Fruit fly (Drosophila melanogaster) whole organism, wandering third instar larva: Measurements from ENCODE around the gene CG43052.

Experiments used
- Dif ChIP-seq: fragments of 200-275, 200-300 bp; sonication (Bioruptor generic); optimal IDR thresholded peaks from 2 replicates; lab custom pipeline; 2018; ENCODE audit warnings: missing biosample characterization, missing genetic modification characterization; ENCODE audit not compliant: partially characterized antibody
- HLH106 ChIP-seq: fragments of 200-800 bp; optimal IDR thresholded peaks from 3 replicates; lab custom pipeline; 2019; ENCODE audit warnings: missing biosample characterization, mild to moderate bottlenecking, missing genetic modification characterization, moderate library complexity
- Jra ChIP-seq: sonication (Bioruptor generic); optimal IDR thresholded peaks from 2 replicates; lab custom pipeline; 2016; ENCODE audit warnings: missing biosample characterization, missing genetic modification characterization
- N ChIP-seq: fragments of >200 bp; optimal IDR thresholded peaks from 2 replicates; lab custom pipeline; 2018; ENCODE audit warnings: missing biosample characterization, missing external identifiers, missing genetic modification characterization
- OdsH ChIP-seq: fragments of 200-800 bp; sonication (Bioruptor generic); optimal IDR thresholded peaks from 2 replicates; lab custom pipeline; 2016; ENCODE audit warnings: missing biosample characterization, mild to moderate bottlenecking, missing genetic modification characterization
- Rel ChIP-seq, 2 experiments: fragments of 200-800 bp; sonication (Bioruptor generic) in 1 of 2; optimal IDR thresholded peaks; 2 replicates in 1 of 2; 3 replicates in 1 of 2; lab custom pipeline; 2016 to 2019; ENCODE audit warnings: mild to moderate bottlenecking in 2 of 2, missing biosample characterization in 2 of 2, missing genetic modification characterization in 2 of 2, moderate library complexity in 1 of 2
- Sp1 ChIP-seq: fragments of 200-800 bp; sonication (Bioruptor generic); optimal IDR thresholded peaks from 3 replicates; lab custom pipeline; 2019; ENCODE audit warnings: missing biosample characterization, mild to moderate bottlenecking, missing genetic modification characterization, moderate library complexity
- br ChIP-seq: fragments of 200-800 bp; sonication (Bioruptor generic); optimal IDR thresholded peaks from 2 replicates; lab custom pipeline; 2016; ENCODE audit warnings: missing biosample characterization, missing genetic modification characterization
- dmrt93B ChIP-seq: fragments of 200-800 bp; sonication (Bioruptor generic); optimal IDR thresholded peaks from 2 replicates; lab custom pipeline; 2018; ENCODE audit warnings: missing biosample characterization, mild to moderate bottlenecking, missing genetic modification characterization
- ey ChIP-seq: fragments of 200-800 bp; sonication (Bioruptor generic); optimal IDR thresholded peaks from 2 replicates; lab custom pipeline; 2016; ENCODE audit warnings: missing biosample characterization, missing genetic modification characterization
- foxo ChIP-seq, 2 experiments: fragments of 200-800 bp; sonication (Bioruptor generic); optimal IDR thresholded peaks; 2 replicates in 1 of 2; 3 replicates in 1 of 2; lab custom pipeline; 2016 to 2017; ENCODE audit warnings: missing biosample characterization in 2 of 2, missing genetic modification characterization in 2 of 2
- fru ChIP-seq: fragments of 200-800 bp; sonication (Bioruptor generic); optimal IDR thresholded peaks from 3 replicates; lab custom pipeline; 2016; ENCODE audit warnings: missing biosample characterization, mild to moderate bottlenecking, missing genetic modification characterization
- h ChIP-seq: fragments of 200-800 bp; sonication (Bioruptor generic); optimal IDR thresholded peaks from 3 replicates; lab custom pipeline; 2016; ENCODE audit warnings: missing biosample characterization, mild to moderate bottlenecking, missing genetic modification characterization
- lola ChIP-seq: fragments of >200 bp; optimal IDR thresholded peaks from 2 replicates; lab custom pipeline; 2017; ENCODE audit warnings: missing biosample characterization, missing genetic modification characterization
- rgr ChIP-seq: fragments of 200-800 bp; sonication (Bioruptor generic); optimal IDR thresholded peaks from 3 replicates; lab custom pipeline; 2016; ENCODE audit warnings: missing biosample characterization, mild to moderate bottlenecking, missing genetic modification characterization
- usp ChIP-seq: fragments of >200 bp; optimal IDR thresholded peaks from 2 replicates; lab custom pipeline; 2017; ENCODE audit warnings: missing biosample characterization, missing genetic modification characterization
- woc ChIP-seq: sonication (Bioruptor generic); optimal IDR thresholded peaks from 2 replicates; lab custom pipeline; 2016; ENCODE audit warnings: missing biosample characterization, mild to moderate bottlenecking, missing genetic modification characterization

CG43052 gene

DNA sequence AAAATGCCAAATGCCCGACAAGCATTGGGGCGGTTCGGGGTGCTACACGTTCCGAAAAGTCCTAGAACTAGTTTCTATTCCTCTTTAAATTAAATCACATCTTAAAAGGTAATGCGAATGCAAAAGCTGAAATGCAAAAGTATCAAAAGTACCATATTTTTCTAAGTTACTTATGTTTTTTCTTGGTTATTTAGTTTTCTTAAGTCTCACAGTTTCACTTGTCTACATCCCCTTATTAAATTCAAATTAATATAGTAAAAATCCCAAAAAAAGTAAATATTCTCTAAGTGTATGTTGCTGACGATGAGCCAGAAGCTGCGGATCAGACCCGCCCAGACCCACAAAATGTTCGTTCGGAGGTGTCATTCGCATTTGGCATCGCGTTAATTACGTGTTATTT, 48.8 kb downstream of the CG43052 start:
- TF ChIP-seq dmrt93B: peak; percentile 44
- peak; percentile 11 for TF ChIP-seq rgr (GFP tag; lab: Kevin White, UChicago)
- no peak for TF ChIP-seq Rel (GFP tag; optimal IDR thresholded peaks at IDR 0.05; lab: Kevin White, UChicago)
- no peak for TF ChIP-seq Rel (tag; optimal IDR thresholded peaks at IDR 0.05; lab: Kevin White, UChicago)
- no peak for TF ChIP-seq N (GFP tag; lab: Kevin White, UChicago)
- TF ChIP-seq fru (GFP tag; lab: Kevin White, UChicago): peak; percentile 34
- peak; percentile 75 for TF ChIP-seq HLH106 (tag; lab: Kevin White, UChicago)
- peak; percentile 7 for TF ChIP-seq ey (GFP tag; lab: Kevin White, UChicago)
- TF ChIP-seq lola (GFP tag; lab: Kevin White, UChicago): no peak
- TF ChIP-seq h (GFP tag; lab: Kevin White, UChicago): peak; percentile 31
- peak; percentile 35 for TF ChIP-seq Sp1 (GFP tag; lab: Kevin White, UChicago)
- no peak for TF ChIP-seq woc (GFP tag; lab: Kevin White, UChicago)
- TF ChIP-seq Jra (GFP tag; lab: Kevin White, UChicago): no peak
- TF ChIP-seq usp (GFP tag; lab: Kevin White, UChicago): no peak
- TF ChIP-seq OdsH: peak; percentile 26
- peak in 1 of 2 experiments; percentile 49 for TF ChIP-seq foxo (GFP tag; optimal IDR thresholded peaks at IDR 0.05; lab: Kevin White, UChicago)
- TF ChIP-seq br (GFP tag; lab: Kevin White, UChicago): peak; percentile 1
- TF ChIP-seq, all 38 proteins: peak for 10

DNA sequence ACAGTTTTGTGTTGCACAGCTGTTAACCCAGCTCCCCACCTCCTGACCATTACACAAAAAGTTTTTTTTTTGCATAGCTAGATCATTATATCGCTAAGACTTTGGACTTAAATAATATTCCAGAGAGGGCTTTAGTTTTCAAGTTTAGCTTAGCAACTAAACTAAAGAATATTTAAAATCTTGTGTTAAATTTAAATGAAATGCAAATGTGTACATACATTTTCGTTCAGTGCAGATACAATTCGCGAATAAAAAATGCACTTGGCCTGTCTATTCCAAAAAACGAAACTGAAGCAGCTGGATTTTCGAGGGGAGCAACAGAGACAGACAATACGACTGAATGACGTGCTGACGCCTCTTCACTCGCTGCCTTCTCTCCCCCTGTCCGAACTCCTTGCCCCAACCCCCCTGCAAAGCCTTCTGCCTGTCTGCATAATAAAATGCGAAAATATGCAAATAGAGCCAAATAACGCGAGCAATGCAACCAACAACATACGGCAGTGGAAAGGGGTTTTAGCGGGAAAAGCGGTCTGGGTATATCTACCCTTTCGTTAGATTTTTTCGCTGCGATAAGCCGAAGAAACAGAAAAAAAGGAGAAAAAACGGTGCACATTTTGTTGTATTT, 49.9 kb downstream of the CG43052 start:
- peak; percentile 20 for TF ChIP-seq h (GFP tag; lab: Kevin White, UChicago)
- peak in 1 of 2 experiments; percentile 3 for TF ChIP-seq foxo (GFP tag; optimal IDR thresholded peaks at IDR 0.05; lab: Kevin White, UChicago)
- no peak for TF ChIP-seq Dif (GFP tag; lab: Kevin White, UChicago)
